Worm (Caenorhabditis elegans) whole organism, young adult: ENCODE measurements around the gene D2045.8.
A peak's percentile ranks its signal among the peaks of the same experiment; 100 is the strongest.

Source experiments
- B0019.2 ChIP-seq: fragments of 200-800 bp; sonication (Bioruptor generic); conservative IDR thresholded peaks from 2 replicates; pipeline ENCODE4 v1.3.6; 2022; ENCODE audit warnings: missing genetic modification reagents, missing genetic modification characterization, missing compliant biosample characterization
- B0261.1 ChIP-seq: sonication (generic microtip); optimal IDR thresholded peaks from 2 replicates; lab custom pipeline; 2016; ENCODE audit warnings: mild to moderate bottlenecking, missing genetic modification characterization, moderate library complexity, missing compliant biosample characterization
- C17E4.6 ChIP-seq: fragments of 200-800 bp; sonication (Bioruptor generic); IDR thresholded peaks from 2 replicates; pipeline ENCODE4 v1.3.6; 2022; ENCODE audit warnings: missing genetic modification reagents, missing genetic modification characterization, missing compliant biosample characterization
- F23B12.7 ChIP-seq: sonication (generic microtip); optimal IDR thresholded peaks from 2 replicates; lab custom pipeline; 2017; ENCODE audit warnings: missing genetic modification characterization, mild to moderate bottlenecking, missing compliant biosample characterization, antibody characterized with exemption, moderate library complexity; ENCODE audit not compliant: insufficient read depth
- K12H6.12 ChIP-seq: fragments of 200-800 bp; sonication (Bioruptor generic); optimal IDR thresholded peaks from 2 replicates; lab custom pipeline; 2018; ENCODE audit warnings: mild to moderate bottlenecking, missing genetic modification characterization, missing compliant biosample characterization
- Y53F4B.3 ChIP-seq: fragments of 200-800 bp; sonication (Bioruptor generic); IDR thresholded peaks from 2 replicates; pipeline ENCODE4 v1.3.6; 2022; ENCODE audit warnings: missing genetic modification reagents, missing genetic modification characterization, missing compliant biosample characterization
- ama-1 ChIP-seq, 3 experiments: fragments of 150-350 bp in 1 of 3; sonication (generic microtip) in 2 of 3; optimal IDR thresholded peaks; 2 replicates each; lab custom pipeline; 2014 to 2018; ENCODE audit warnings: missing biosample characterization in 2 of 3, missing genetic modification characterization in 2 of 3, missing genetic modification reagents in 2 of 3
- aptf-2 ChIP-seq: fragments of 200-800 bp; sonication (Bioruptor generic); conservative IDR thresholded peaks from 2 replicates; pipeline ENCODE4 v1.3.6; 2022; ENCODE audit warnings: missing genetic modification reagents, missing genetic modification characterization, missing compliant biosample characterization
- aptf-3 ChIP-seq: fragments of 200-800 bp; sonication (Bioruptor generic); IDR thresholded peaks from 2 replicates; pipeline ENCODE4 v1.3.6; 2022; ENCODE audit warnings: missing genetic modification characterization, missing compliant biosample characterization
- atf-7 ChIP-seq: sonication (generic microtip); optimal IDR thresholded peaks from 2 replicates; lab custom pipeline; 2017; ENCODE audit warnings: mild to moderate bottlenecking, missing genetic modification characterization, missing compliant biosample characterization
- attf-5 ChIP-seq: fragments of 200-800 bp; sonication (Bioruptor generic); optimal IDR thresholded peaks from 2 replicates; lab custom pipeline; 2018; ENCODE audit warnings: mild to moderate bottlenecking, missing genetic modification characterization, missing compliant biosample characterization
- attf-6 ChIP-seq: fragments of 200-800 bp; sonication (Bioruptor generic); IDR thresholded peaks from 2 replicates; pipeline ENCODE4 v1.3.6; 2022; ENCODE audit warnings: missing genetic modification reagents, missing genetic modification characterization, missing compliant biosample characterization
- ccch-3 ChIP-seq: fragments of 200-800 bp; sonication (Bioruptor generic); optimal IDR thresholded peaks from 2 replicates; lab custom pipeline; 2018; ENCODE audit warnings: mild to moderate bottlenecking, missing genetic modification characterization, missing compliant biosample characterization
- cebp-1 ChIP-seq, 2 experiments: fragments of 200-800 bp in 1 of 2; sonication (Bioruptor generic) in 1 of 2; sonication (generic microtip) in 1 of 2; IDR thresholded peaks in 1 of 2; optimal IDR thresholded peaks in 1 of 2; 2 replicates each; pipeline versions ENCODE4 v1.3.6 to Lab custom; 2017 to 2022; ENCODE audit warnings: missing compliant biosample characterization in 2 of 2, missing genetic modification characterization in 2 of 2, mild to moderate bottlenecking in 1 of 2, missing genetic modification reagents in 1 of 2, moderate library complexity in 1 of 2
- ceh-58 ChIP-seq: fragments of 200-800 bp; sonication (Bioruptor generic); IDR thresholded peaks from 2 replicates; pipeline ENCODE4 v1.3.6; 2022; ENCODE audit warnings: missing genetic modification characterization, missing compliant biosample characterization
- ceh-79 ChIP-seq: sonication (generic microtip); optimal IDR thresholded peaks from 2 replicates; lab custom pipeline; 2017; ENCODE audit warnings: mild to moderate bottlenecking, missing genetic modification characterization, missing compliant biosample characterization
- dox-1 ChIP-seq: fragments of 200-800 bp; sonication (Bioruptor generic); IDR thresholded peaks from 2 replicates; pipeline ENCODE4 v1.3.6; 2022; ENCODE audit warnings: missing genetic modification reagents, missing genetic modification characterization, missing compliant biosample characterization
- dpl-1 ChIP-seq: fragments of 150-350 bp; optimal IDR thresholded peaks from 2 replicates; lab custom pipeline; 2014; ENCODE audit warnings: missing biosample characterization, missing genetic modification reagents, missing genetic modification characterization
- egl-18 ChIP-seq: fragments of 200-800 bp; sonication (Bioruptor generic); IDR thresholded peaks from 2 replicates; pipeline ENCODE4 v1.3.6; 2022; ENCODE audit warnings: missing genetic modification reagents, missing genetic modification characterization, missing compliant biosample characterization
- ets-4 ChIP-seq: fragments of 200-800 bp; sonication (Bioruptor generic); optimal IDR thresholded peaks from 2 replicates; lab custom pipeline; 2018; ENCODE audit warnings: mild to moderate bottlenecking, missing genetic modification characterization, missing compliant biosample characterization
- fkh-3 ChIP-seq: sonication (generic microtip); optimal IDR thresholded peaks from 2 replicates; lab custom pipeline; 2016; ENCODE audit warnings: mild to moderate bottlenecking, missing genetic modification characterization, missing compliant biosample characterization
- hlh-12 ChIP-seq: sonication (generic microtip); optimal IDR thresholded peaks from 2 replicates; lab custom pipeline; 2016; ENCODE audit warnings: missing genetic modification characterization, missing compliant biosample characterization
- hmg-1.2 ChIP-seq: fragments of 200-800 bp; sonication (Bioruptor generic); IDR thresholded peaks from 2 replicates; pipeline ENCODE4 v1.3.6; 2022; ENCODE audit warnings: missing genetic modification reagents, missing genetic modification characterization, missing compliant biosample characterization
- hrde-1 ChIP-seq: sonication (generic microtip); optimal IDR thresholded peaks from 2 replicates; lab custom pipeline; 2016; ENCODE audit warnings: missing genetic modification characterization, mild to moderate bottlenecking, missing compliant biosample characterization, moderate library complexity, missing genotype, missing genetic modification reagents, borderline replicate concordance
- hsf-1 ChIP-seq: fragments of 200-800 bp; sonication (Bioruptor generic); IDR thresholded peaks from 2 replicates; pipeline ENCODE4 v1.3.6; 2022; ENCODE audit warnings: missing genetic modification reagents, missing genetic modification characterization, missing compliant biosample characterization
- let-607 ChIP-seq, 2 experiments: fragments of 200-800 bp in 1 of 2; sonication (Bioruptor generic) in 1 of 2; sonication (generic microtip) in 1 of 2; optimal IDR thresholded peaks; 2 replicates each; lab custom pipeline; 2016 to 2018; ENCODE audit warnings: mild to moderate bottlenecking in 2 of 2, missing compliant biosample characterization in 2 of 2, missing genetic modification characterization in 2 of 2, moderate library complexity in 2 of 2, missing genotype in 1 of 2
- lin-35 ChIP-seq, 3 experiments: fragments of 150-350 bp in 2 of 3; sonication (generic microtip) in 1 of 3; optimal IDR thresholded peaks; 2 replicates each; lab custom pipeline; 2014 to 2018; ENCODE audit warnings: missing biosample characterization in 3 of 3, missing genetic modification characterization in 3 of 3, missing genetic modification reagents in 3 of 3
- lsy-27 ChIP-seq: sonication (generic microtip); optimal IDR thresholded peaks from 2 replicates; lab custom pipeline; 2017; ENCODE audit warnings: missing genetic modification characterization, mild to moderate bottlenecking, missing compliant biosample characterization, antibody characterized with exemption, missing genotype, borderline replicate concordance; ENCODE audit not compliant: insufficient read depth
- madf-3 ChIP-seq: fragments of 200-800 bp; sonication (Bioruptor generic); IDR thresholded peaks from 2 replicates; pipeline ENCODE4 v1.3.6; 2022; ENCODE audit warnings: missing genetic modification reagents, missing genetic modification characterization, missing compliant biosample characterization
- madf-6 ChIP-seq: fragments of 200-800 bp; sonication (Bioruptor generic); IDR thresholded peaks from 2 replicates; pipeline ENCODE4 v1.3.6; 2022; ENCODE audit warnings: missing genetic modification reagents, missing genetic modification characterization, missing compliant biosample characterization
- mcd-1 ChIP-seq: fragments of 200-800 bp; sonication (Bioruptor generic); IDR thresholded peaks from 2 replicates; pipeline ENCODE4 v1.3.6; 2022; ENCODE audit warnings: missing genetic modification reagents, missing genetic modification characterization, missing compliant biosample characterization
- nhr-27 ChIP-seq: fragments of 200-800 bp; sonication (Bioruptor generic); optimal IDR thresholded peaks from 2 replicates; lab custom pipeline; 2018; ENCODE audit warnings: mild to moderate bottlenecking, missing genetic modification characterization, moderate library complexity, missing compliant biosample characterization
- rec-8 ChIP-seq, 2 experiments: sonication (generic microtip); optimal IDR thresholded peaks; 2 replicates each; lab custom pipeline; 2016; ENCODE audit warnings: mild to moderate bottlenecking in 2 of 2, missing genetic modification characterization in 2 of 2, missing genetic modification reagents in 2 of 2, missing genotype in 2 of 2, missing biosample characterization in 1 of 2, missing compliant biosample characterization in 1 of 2, moderate library complexity in 1 of 2
- snpc-3.4 ChIP-seq: sonication (generic microtip); optimal IDR thresholded peaks from 2 replicates; lab custom pipeline; 2017; ENCODE audit warnings: missing genetic modification characterization, mild to moderate bottlenecking, missing compliant biosample characterization, antibody characterized with exemption, moderate library complexity, missing genotype, missing genetic modification reagents
- somi-1 ChIP-seq: fragments of 200-800 bp; sonication (Bioruptor generic); optimal IDR thresholded peaks from 2 replicates; lab custom pipeline; 2018; ENCODE audit warnings: mild to moderate bottlenecking, missing genetic modification characterization, missing compliant biosample characterization
- sptf-2 ChIP-seq: fragments of 200-800 bp; sonication (Bioruptor generic); optimal IDR thresholded peaks from 2 replicates; lab custom pipeline; 2018; ENCODE audit warnings: mild to moderate bottlenecking, missing genetic modification characterization, missing compliant biosample characterization
- tbx-9 ChIP-seq: sonication (generic microtip); optimal IDR thresholded peaks from 2 replicates; lab custom pipeline; 2016; ENCODE audit warnings: borderline replicate concordance, missing genetic modification characterization, inconsistent platforms, missing compliant biosample characterization
- unc-130 ChIP-seq: sonication (generic microtip); optimal IDR thresholded peaks from 2 replicates; lab custom pipeline; 2016; ENCODE audit warnings: missing genetic modification reagents, missing genetic modification characterization, missing compliant biosample characterization
- unc-62 ChIP-seq: fragments of 150-350 bp; optimal IDR thresholded peaks from 2 replicates; lab custom pipeline; 2014; ENCODE audit warnings: missing biosample characterization, missing genetic modification reagents, missing genetic modification characterization
- zfh-2 ChIP-seq: fragments of 200-800 bp; sonication (Bioruptor generic); conservative IDR thresholded peaks from 2 replicates; pipeline ENCODE4 v1.3.6; 2022; ENCODE audit warnings: missing genetic modification reagents, missing genetic modification characterization, missing compliant biosample characterization
- ztf-18 ChIP-seq: sonication (generic microtip); optimal IDR thresholded peaks from 2 replicates; lab custom pipeline; 2016; ENCODE audit warnings: missing genotype, mild to moderate bottlenecking, missing genetic modification characterization, missing compliant biosample characterization
- ztf-22 ChIP-seq: fragments of 200-800 bp; sonication (Bioruptor generic); optimal IDR thresholded peaks from 2 replicates; lab custom pipeline; 2018; ENCODE audit warnings: mild to moderate bottlenecking, missing genetic modification characterization, moderate library complexity, missing compliant biosample characterization
- ztf-25 ChIP-seq: fragments of 200-800 bp; sonication (Bioruptor generic); IDR thresholded peaks from 2 replicates; pipeline ENCODE4 v1.3.6; 2022; ENCODE audit warnings: missing genetic modification reagents, missing genetic modification characterization, missing compliant biosample characterization
- ztf-28 ChIP-seq: fragments of 200-800 bp; sonication (Bioruptor generic); IDR thresholded peaks from 2 replicates; pipeline ENCODE4 v1.3.6; 2022; ENCODE audit warnings: missing genetic modification reagents, missing genetic modification characterization, missing compliant biosample characterization

The D2045.8 gene

DNA sequence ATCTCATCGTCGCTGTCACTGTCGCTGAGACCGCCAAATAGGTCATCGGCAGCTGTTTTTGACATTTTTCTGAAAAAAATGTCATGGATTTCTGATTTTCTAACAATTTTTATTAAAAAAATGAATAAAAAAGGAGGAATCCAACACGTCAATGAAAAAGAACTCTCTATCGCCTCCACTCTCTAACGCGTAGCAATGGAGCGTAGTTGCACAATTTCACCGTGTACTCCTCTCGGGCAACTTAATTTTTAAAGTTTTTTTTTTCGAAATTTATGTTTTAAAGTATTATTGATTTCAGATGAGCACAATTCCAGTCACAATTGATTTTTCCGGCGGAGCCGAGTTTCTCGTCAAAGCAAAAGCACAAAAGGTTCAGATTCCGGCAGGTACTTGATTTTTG is 23.1 kb downstream of the D2045.8 start, which contains the start of the genes taf-11.3 and urm-1 (continued):
- TF ChIP-seq B0261.1 (no peak), unc-130 (GFP tag; lab: Kevin White, UChicago) (no peak), ama-1 (optimal IDR thresholded peaks at IDR 0.05; lab: Kevin White, UChicago) (no peak), ama-1 (GFP tag; optimal IDR thresholded peaks at IDR 0.05; lab: Kevin White, UChicago) (no peak), nhr-27 (tag; lab: Kevin White, UChicago) (no peak), F23B12.7 (tag; lab: Kevin White, UChicago) (peak; percentile 16), let-607 (tag; optimal IDR thresholded peaks at IDR 0.05; lab: Kevin White, UChicago) (peak in 1 of 2 experiments; percentile 62), lin-35 (GFP tag; optimal IDR thresholded peaks at IDR 0.05; lab: Kevin White, UChicago) (peak in 1 of 3 experiments; percentile 51), dpl-1 (GFP tag; lab: Kevin White, UChicago) (peak; percentile 60), somi-1 (GFP tag; lab: Kevin White, UChicago) (no peak), Y53F4B.3 (GFP tag; lab: Robert Waterston, UW) (no peak), ceh-58 (GFP tag; lab: Robert Waterston, UW) (no peak), tbx-9 (tag; lab: Kevin White, UChicago) (no peak), zfh-2 (no peak), aptf-3 (no peak), ztf-22 (GFP tag; lab: Kevin White, UChicago) (no peak), aptf-2 (GFP tag; lab: Robert Waterston, UW) (no peak), K12H6.12 (tag; lab: Kevin White, UChicago) (no peak), ztf-18 (tag; lab: Kevin White, UChicago) (peak; percentile 74), fkh-3 (tag; lab: Kevin White, UChicago) (no peak), mcd-1 (GFP tag; lab: Robert Waterston, UW) (peak; percentile 92), ccch-3 (GFP tag; lab: Kevin White, UChicago) (no peak), attf-6 (no peak), ztf-28 (GFP tag; lab: Robert Waterston, UW) (no peak), rec-8 (tag; optimal IDR thresholded peaks at IDR 0.05; lab: Kevin White, UChicago) (no peak), B0019.2 (no peak), madf-6 (GFP tag; lab: Robert Waterston, UW) (peak; percentile 67; the same call in 1 of the 2 replicates), atf-7 (no peak)

DNA sequence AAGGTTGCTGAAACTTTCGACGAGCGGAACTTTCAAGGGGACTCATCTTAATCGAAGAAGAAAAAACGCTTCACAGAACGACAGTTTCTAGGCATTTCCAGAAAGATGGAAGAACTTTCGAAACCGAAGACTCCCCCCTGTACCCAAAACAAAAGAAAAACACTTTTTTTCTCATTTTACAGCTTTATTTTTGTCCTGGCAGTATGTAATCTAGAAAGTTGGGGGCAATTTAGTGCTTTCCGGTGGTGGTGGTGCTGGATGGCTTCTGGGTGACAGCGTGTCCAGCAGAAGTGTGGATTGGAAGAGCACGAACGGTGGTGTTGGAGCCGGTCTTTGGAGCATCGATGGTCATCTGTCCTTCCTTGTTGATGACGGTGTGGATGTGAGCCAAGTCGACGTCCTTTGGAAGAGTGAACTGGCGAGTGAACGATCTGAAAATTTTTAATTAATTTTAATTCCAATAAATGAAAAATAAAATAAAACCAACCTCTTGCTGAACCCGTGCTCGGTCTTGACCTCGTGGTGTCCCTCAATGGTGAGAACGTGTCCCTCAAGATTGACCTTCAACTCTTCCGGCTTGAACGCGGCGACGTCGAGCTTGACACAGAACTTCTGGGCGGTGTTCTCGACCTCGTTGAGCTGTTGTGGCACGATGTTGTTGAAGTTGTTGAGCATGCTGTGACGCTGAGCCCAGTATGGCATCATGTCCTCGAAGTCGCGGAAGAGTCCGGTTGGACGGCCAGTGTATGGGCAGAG is 24.0 kb downstream of the D2045.8 start:
- TF ChIP-seq ztf-25 (peak; percentile 55; the same call in 1 of the 2 replicates), attf-5 (peak; percentile 54), dox-1 (GFP tag; lab: Robert Waterston, UW) (peak; percentile 79), lsy-27 (tag; lab: Kevin White, UChicago) (no peak), hmg-1.2 (GFP tag; lab: Robert Waterston, UW) (peak; percentile 46), C17E4.6 (peak; percentile 45; the same call in 1 of the 2 replicates), ceh-79 (tag; lab: Kevin White, UChicago) (no peak), egl-18 (GFP tag; lab: Robert Waterston, UW) (no peak), unc-62 (GFP tag; lab: Kevin White, UChicago) (no peak), madf-6 (GFP tag; lab: Robert Waterston, UW) (peak; percentile 83), ets-4 (GFP tag; lab: Kevin White, UChicago) (no peak), atf-7 (peak; percentile 17), madf-3 (GFP tag; lab: Robert Waterston, UW) (peak; percentile 41; the same call in 1 of the 2 replicates), cebp-1 (GFP tag; IDR thresholded peaks at IDR 0.05; lab: Robert Waterston, UW) (no peak), cebp-1 (tag; optimal IDR thresholded peaks at IDR 0.05; lab: Kevin White, UChicago) (peak; percentile 76), hrde-1 (tag; lab: Kevin White, UChicago) (peak; percentile 95), hlh-12 (tag; lab: Kevin White, UChicago) (no peak), snpc-3.4 (tag; lab: Kevin White, UChicago) (peak; percentile 88), attf-6 (no peak; the same call in none of the 2 replicates), sptf-2 (GFP tag; lab: Kevin White, UChicago) (peak; percentile 52), hsf-1 (GFP tag; lab: Robert Waterston, UW) (peak; percentile 95), F23B12.7 (tag; lab: Kevin White, UChicago) (no peak)
